Worm (Caenorhabditis elegans) whole organism, L3 larva: ENCODE results near the gene lgc-56.

ENCODE experiments used
- R02D3.7 ChIP-seq: fragments of 150-350 bp; optimal IDR thresholded peaks from 2 replicates; lab custom pipeline; 2014; ENCODE audit warnings: missing biosample characterization, missing genetic modification characterization
- ZK546.5 ChIP-seq: sonication (generic microtip); optimal IDR thresholded peaks from 2 replicates; lab custom pipeline; 2017; ENCODE audit warnings: missing biosample characterization, missing genetic modification characterization
- aly-2 ChIP-seq: fragments of 150-350 bp; optimal IDR thresholded peaks from 2 replicates; lab custom pipeline; 2014; ENCODE audit warnings: missing biosample characterization, missing genetic modification characterization
- ceh-28 ChIP-seq: fragments of 150-350 bp; optimal IDR thresholded peaks from 2 replicates; lab custom pipeline; 2014; ENCODE audit warnings: missing biosample characterization, missing genetic modification reagents, missing genetic modification characterization
- ceh-9 ChIP-seq: sonication (generic microtip); optimal IDR thresholded peaks from 2 replicates; lab custom pipeline; 2018; ENCODE audit warnings: missing biosample characterization, missing genetic modification characterization
- egl-27 ChIP-seq: sonication (generic microtip); optimal IDR thresholded peaks from 4 replicates; lab custom pipeline; 2017; ENCODE audit warnings: missing biosample characterization, missing genetic modification reagents, missing genetic modification characterization
- egl-5 ChIP-seq: fragments of 150-350 bp; optimal IDR thresholded peaks from 2 replicates; lab custom pipeline; 2017; ENCODE audit warnings: missing biosample characterization, missing genetic modification reagents, missing genetic modification characterization, inconsistent platforms
- elt-2 ChIP-seq: sonication (generic microtip); optimal IDR thresholded peaks from 2 replicates; lab custom pipeline; 2016; ENCODE audit warnings: missing genetic modification reagents, mild to moderate bottlenecking, missing genetic modification characterization, missing compliant biosample characterization
- eor-1 ChIP-seq, 2 experiments: fragments of 150-350 bp; optimal IDR thresholded peaks; 2 replicates each; lab custom pipeline; 2014 to 2018; ENCODE audit warnings: missing biosample characterization in 2 of 2, missing genetic modification characterization in 2 of 2
- fkh-10 ChIP-seq: sonication (generic microtip); optimal IDR thresholded peaks from 2 replicates; lab custom pipeline; 2017; ENCODE audit warnings: missing biosample characterization, missing genetic modification reagents, missing genetic modification characterization
- fkh-2 ChIP-seq: fragments of 150-350 bp; optimal IDR thresholded peaks from 2 replicates; lab custom pipeline; 2014; ENCODE audit warnings: missing biosample characterization, missing genetic modification reagents, missing genetic modification characterization
- hmg-11 ChIP-seq: sonication (generic microtip); optimal IDR thresholded peaks from 2 replicates; lab custom pipeline; 2016; ENCODE audit warnings: missing genetic modification characterization, missing compliant biosample characterization
- jun-1 ChIP-seq: fragments of 150-350 bp; optimal IDR thresholded peaks from 2 replicates; lab custom pipeline; 2014; ENCODE audit warnings: missing biosample characterization, missing genetic modification reagents, missing genetic modification characterization
- lin-15B ChIP-seq: fragments of 150-350 bp; optimal IDR thresholded peaks from 2 replicates; lab custom pipeline; 2014; ENCODE audit warnings: missing biosample characterization, missing genetic modification characterization
- lin-39 ChIP-seq: fragments of 150-350 bp; optimal IDR thresholded peaks from 2 replicates; lab custom pipeline; 2018; ENCODE audit warnings: missing biosample characterization, missing genetic modification reagents, missing genetic modification characterization
- lsy-12 ChIP-seq: sonication (generic microtip); optimal IDR thresholded peaks from 2 replicates; lab custom pipeline; 2016; ENCODE audit warnings: mild to moderate bottlenecking, missing genetic modification characterization, missing compliant biosample characterization
- mdl-1 ChIP-seq: fragments of 150-350 bp; optimal IDR thresholded peaks from 2 replicates; lab custom pipeline; 2014; ENCODE audit warnings: missing biosample characterization, missing genetic modification characterization
- mml-1 ChIP-seq: fragments of 150-350 bp; sonication (generic microtip); optimal IDR thresholded peaks from 3 replicates; lab custom pipeline; 2014; ENCODE audit warnings: missing biosample characterization, missing genetic modification characterization
- nfya-1 ChIP-seq: sonication (generic microtip); optimal IDR thresholded peaks from 2 replicates; lab custom pipeline; 2017; ENCODE audit warnings: missing genetic modification characterization, mild to moderate bottlenecking, missing compliant biosample characterization, antibody characterized with exemption, moderate library complexity; ENCODE audit not compliant: insufficient read depth
- nhr-23 ChIP-seq: fragments of 150-350 bp; optimal IDR thresholded peaks from 2 replicates; lab custom pipeline; 2014; ENCODE audit warnings: missing biosample characterization, missing genetic modification reagents, missing genetic modification characterization
- nhr-25 ChIP-seq: sonication (generic microtip); optimal IDR thresholded peaks from 2 replicates; lab custom pipeline; 2017; ENCODE audit warnings: missing biosample characterization, missing genetic modification characterization
- nhr-28 ChIP-seq: fragments of 150-350 bp; optimal IDR thresholded peaks from 2 replicates; lab custom pipeline; 2014; ENCODE audit warnings: missing biosample characterization, missing genetic modification characterization
- nhr-43 ChIP-seq: sonication (generic microtip); optimal IDR thresholded peaks from 2 replicates; lab custom pipeline; 2016; ENCODE audit warnings: mild to moderate bottlenecking, missing genetic modification characterization, missing compliant biosample characterization; ENCODE audit not compliant: poor library complexity, severe bottlenecking
- nhr-67 ChIP-seq: fragments of 150-350 bp; optimal IDR thresholded peaks from 2 replicates; lab custom pipeline; 2014; ENCODE audit warnings: missing biosample characterization, missing genetic modification characterization
- nhr-76 ChIP-seq: fragments of 150-350 bp; sonication (generic microtip); optimal IDR thresholded peaks from 5 replicates; lab custom pipeline; 2014; ENCODE audit warnings: missing biosample characterization, missing genetic modification characterization
- nhr-77 ChIP-seq: fragments of 150-350 bp; optimal IDR thresholded peaks from 2 replicates; lab custom pipeline; 2014; ENCODE audit warnings: missing biosample characterization, missing genetic modification characterization
- pha-4 ChIP-seq: fragments of 150-350 bp; optimal IDR thresholded peaks from 2 replicates; lab custom pipeline; 2014; ENCODE audit warnings: missing biosample characterization, missing genetic modification reagents, missing genetic modification characterization
- pqm-1 ChIP-seq: fragments of 150-350 bp; optimal IDR thresholded peaks from 2 replicates; lab custom pipeline; 2017; ENCODE audit warnings: missing biosample characterization, missing genetic modification characterization, inconsistent platforms
- skn-1 ChIP-seq: fragments of 150-350 bp; optimal IDR thresholded peaks from 2 replicates; lab custom pipeline; 2014; ENCODE audit warnings: missing biosample characterization, missing genetic modification characterization
- snpc-4 ChIP-seq: fragments of 150-350 bp; optimal IDR thresholded peaks from 2 replicates; lab custom pipeline; 2014; ENCODE audit warnings: missing biosample characterization, missing genetic modification characterization
- tbx-2 ChIP-seq: sonication (generic microtip); optimal IDR thresholded peaks from 2 replicates; lab custom pipeline; 2016; ENCODE audit warnings: mild to moderate bottlenecking, missing genetic modification characterization, missing compliant biosample characterization
- unc-39 ChIP-seq: sonication (generic microtip); optimal IDR thresholded peaks from 4 replicates; lab custom pipeline; 2017; ENCODE audit warnings: missing biosample characterization, missing genetic modification characterization
- unc-62 ChIP-seq: fragments of 150-350 bp; sonication (generic microtip); optimal IDR thresholded peaks from 4 replicates; lab custom pipeline; 2014; ENCODE audit warnings: missing biosample characterization, missing genetic modification reagents, missing genetic modification characterization
- ztf-11 ChIP-seq: fragments of 150-350 bp; optimal IDR thresholded peaks from 2 replicates; lab custom pipeline; 2014; ENCODE audit warnings: missing biosample characterization, missing genetic modification characterization
- ztf-4 ChIP-seq: fragments of 150-350 bp; optimal IDR thresholded peaks from 2 replicates; lab custom pipeline; 2014; ENCODE audit warnings: missing biosample characterization, missing genetic modification characterization

The lgc-56 gene

ce11 chrII:5130081-5130480 is at the start of gene lgc-56:
lgc-56 (plus strand) TSS chrII:5130381.
- TF ChIP-seq nhr-23 (tag; lab: Kevin White, UChicago): no peak
- TF ChIP-seq aly-2: no peak
- no peak for TF ChIP-seq ztf-11 (tag; lab: Kevin White, UChicago)
- TF ChIP-seq R02D3.7 (tag; lab: Kevin White, UChicago): no peak
- TF ChIP-seq, all 47 proteins: peak for 0

- TF ChIP-seq R02D3.7 (tag; lab: Kevin White, UChicago) (no peak), skn-1 (tag; lab: Kevin White, UChicago) (no peak), unc-62 (GFP tag; lab: Kevin White, UChicago) (no peak), pha-4 (tag; lab: Kevin White, UChicago) (peak; percentile 86), elt-2 (tag; lab: Kevin White, UChicago) (peak; percentile 84), eor-1 (tag; optimal IDR thresholded peaks at IDR 0.05; lab: Kevin White, UChicago) (no peak), egl-27 (tag; lab: Kevin White, UChicago) (peak; percentile 11), snpc-4 (peak; percentile 31), mml-1 (no peak), nhr-77 (tag; lab: Kevin White, UChicago) (no peak), ztf-4 (no peak), jun-1 (no peak), lin-15B (tag; lab: Kevin White, UChicago) (peak; percentile 53), ceh-28 (tag; lab: Kevin White, UChicago) (peak; percentile 72), unc-39 (tag; lab: Kevin White, UChicago) (no peak), nhr-43 (peak; percentile 37), hmg-11 (tag; lab: Kevin White, UChicago) (peak; percentile 42), nhr-25 (tag; lab: Kevin White, UChicago) (peak; percentile 98), pqm-1 (peak; percentile 49), nhr-76 (tag; lab: Kevin White, UChicago) (no peak), mdl-1 (no peak), nfya-1 (tag; lab: Kevin White, UChicago) (peak; percentile 65), aly-2 (peak; percentile 26), egl-5 (tag; lab: Kevin White, UChicago) (no peak), nhr-23 (tag; lab: Kevin White, UChicago) (peak; percentile 94), lin-39 (tag; lab: Kevin White, UChicago) (no peak), fkh-10 (GFP tag; lab: Kevin White, UChicago) (no peak), ztf-11 (tag; lab: Kevin White, UChicago) (no peak), tbx-2 (tag; lab: Kevin White, UChicago) (no peak), lsy-12 (tag; lab: Kevin White, UChicago) (no peak), nhr-67 (tag; lab: Kevin White, UChicago) (no peak), nhr-28 (tag; lab: Kevin White, UChicago) (no peak)
Observed at ce11 chrII:5081124-5081913, 48.9 kb upstream of the lgc-56 start, which contains the start of gene dsh-2. dsh-2 (minus strand) TSS chrII:5081174.

- TF ChIP-seq R02D3.7 (tag; lab: Kevin White, UChicago) (no peak), fkh-10 (GFP tag; lab: Kevin White, UChicago) (no peak), skn-1 (tag; lab: Kevin White, UChicago) (no peak), fkh-2 (tag; lab: Kevin White, UChicago) (no peak), nhr-77 (tag; lab: Kevin White, UChicago) (no peak), lin-39 (tag; lab: Kevin White, UChicago) (no peak), ceh-9 (tag; lab: Kevin White, UChicago) (no peak)
Observed at ce11 chrII:5083341-5083740, 46.8 kb upstream of the lgc-56 start, which contains the start of gene C04G6.4. C04G6.4 (minus strand) TSS chrII:5083441.

ce11 chrII:5084225-5084624 is 46.0 kb upstream of the lgc-56 start:
- no peak for TF ChIP-seq ztf-4
- no peak for TF ChIP-seq ZK546.5 (tag; lab: Kevin White, UChicago)
- TF ChIP-seq elt-2 (tag; lab: Kevin White, UChicago): peak; percentile 79
